Worm (Caenorhabditis elegans): ENCODE results near the gene C49F5.5.

C49F5.5 gene

ce11 chrX:11974629-11975085 is 11.3 kb upstream of the C49F5.5 start, which contains the start of gene set-6 (continued):
- no peak for TF ChIP-seq pqm-1 (tag; optimal IDR thresholded peaks at IDR 0.05)
- no peak for TF ChIP-seq egl-27 (tag; optimal IDR thresholded peaks at IDR 0.05)
- TF ChIP-seq hpl-2 (GFP tag; optimal IDR thresholded peaks at IDR 0.05): no peak
- no peak for TF ChIP-seq C34B4.2 (tag; optimal IDR thresholded peaks at IDR 0.05)
- TF ChIP-seq unc-130 (tag; optimal IDR thresholded peaks at IDR 0.05): no peak
- TF ChIP-seq lin-15B (tag; optimal IDR thresholded peaks at IDR 0.05): no peak
- no peak for TF ChIP-seq pag-3 (tag; optimal IDR thresholded peaks at IDR 0.05; ENCODE audit: borderline replicate concordance, insufficient read depth)
- TF ChIP-seq vab-15 (tag; optimal IDR thresholded peaks at IDR 0.05): no peak
- no peak for TF ChIP-seq dpl-1 (GFP tag; optimal IDR thresholded peaks at IDR 0.05)
- TF ChIP-seq lin-39 (tag; optimal IDR thresholded peaks at IDR 0.05): no peak
- no peak for TF ChIP-seq mef-2 (tag; optimal IDR thresholded peaks at IDR 0.05)
- no peak for TF ChIP-seq ceh-63 (GFP tag; optimal IDR thresholded peaks at IDR 0.05)
- peak in 1 of 2 experiments; percentile 49 for TF ChIP-seq lsy-2 (tag; optimal IDR thresholded peaks at IDR 0.05)
- no peak for TF ChIP-seq aly-2 (tag; optimal IDR thresholded peaks at IDR 0.05)
- peak; percentile 20 for TF ChIP-seq lir-3 (tag; optimal IDR thresholded peaks at IDR 0.05; ENCODE audit: poor library complexity)
- TF ChIP-seq rnt-1 (tag; optimal IDR thresholded peaks at IDR 0.05): peak; percentile 2
- no peak for TF ChIP-seq mab-9 (GFP tag; IDR thresholded peaks at IDR 0.05)
- peak; percentile 30 for TF ChIP-seq nhr-71 (tag; optimal IDR thresholded peaks at IDR 0.05)
- TF ChIP-seq zip-4 (GFP tag; optimal IDR thresholded peaks at IDR 0.05): no peak
- TF ChIP-seq snpc-4 (tag; optimal IDR thresholded peaks at IDR 0.05): no peak
- no peak for TF ChIP-seq pax-3 (tag; optimal IDR thresholded peaks at IDR 0.05)
- TF ChIP-seq ceh-88 (GFP tag; IDR thresholded peaks at IDR 0.05): no peak
- TF ChIP-seq lin-13 (GFP tag; optimal IDR thresholded peaks at IDR 0.05): no peak
- no peak for TF ChIP-seq fos-1 (tag; optimal IDR thresholded peaks at IDR 0.05)
- no peak for TF ChIP-seq jun-1 (tag; optimal IDR thresholded peaks at IDR 0.05)
- no peak for TF ChIP-seq nhr-77 (tag; optimal IDR thresholded peaks at IDR 0.05)
- no peak for TF ChIP-seq sup-37 (GFP tag; optimal IDR thresholded peaks at IDR 0.05)
- no peak for TF ChIP-seq aha-1 (tag; optimal IDR thresholded peaks at IDR 0.05)
- TF ChIP-seq ces-1 (GFP tag; optimal IDR thresholded peaks at IDR 0.05): no peak
- TF ChIP-seq efl-3 (GFP tag; optimal IDR thresholded peaks at IDR 0.05): no peak
- no peak for TF ChIP-seq fkh-4 (tag; optimal IDR thresholded peaks at IDR 0.05; ENCODE audit: borderline replicate concordance)
- TF ChIP-seq C16A3.4 (tag; optimal IDR thresholded peaks at IDR 0.05): no peak
- TF ChIP-seq elt-3 (tag; optimal IDR thresholded peaks at IDR 0.05): no peak
- peak; percentile 23 for TF ChIP-seq nhr-20 (tag; optimal IDR thresholded peaks at IDR 0.05)
- TF ChIP-seq lin-14 (GFP tag; optimal IDR thresholded peaks at IDR 0.05): peak; percentile 57
- no peak for TF ChIP-seq ceh-90 (tag; optimal IDR thresholded peaks at IDR 0.05)
- TF ChIP-seq ceh-82 (tag; optimal IDR thresholded peaks at IDR 0.05): peak in 2 of 3 experiments; percentile 17 to 30
- TF ChIP-seq irx-1 (tag; optimal IDR thresholded peaks at IDR 0.05): no peak
- TF ChIP-seq blmp-1 (tag; optimal IDR thresholded peaks at IDR 0.05): no peak
- TF ChIP-seq alr-1 (tag; optimal IDR thresholded peaks at IDR 0.05; ENCODE audit: borderline replicate concordance): no peak
- TF ChIP-seq C04F5.9 (tag; optimal IDR thresholded peaks at IDR 0.05): no peak
- no peak for TF ChIP-seq nhr-85 (tag)
- peak; percentile 22 for TF ChIP-seq swsn-7 (tag; optimal IDR thresholded peaks at IDR 0.05)
- no peak for TF ChIP-seq elt-2 (tag; optimal IDR thresholded peaks at IDR 0.05)
- TF ChIP-seq xbp-1 (tag; optimal IDR thresholded peaks at IDR 0.05): no peak
- TF ChIP-seq egl-13 (tag; optimal IDR thresholded peaks at IDR 0.05): no peak
- no peak for TF ChIP-seq unc-98 (GFP tag; IDR thresholded peaks at IDR 0.05)
- TF ChIP-seq nhr-11 (tag; optimal IDR thresholded peaks at IDR 0.05): no peak
- TF ChIP-seq nhr-237 (tag; optimal IDR thresholded peaks at IDR 0.05): no peak
- peak in 1 of 2 experiments; percentile 7 for TF ChIP-seq lin-35 (GFP tag; optimal IDR thresholded peaks at IDR 0.05)
- no peak for TF ChIP-seq ztf-4 (tag; optimal IDR thresholded peaks at IDR 0.05)
- TF ChIP-seq efl-1 (optimal IDR thresholded peaks at IDR 0.05): peak in 1 of 2 experiments; percentile 47
- TF ChIP-seq efl-1 (GFP tag; optimal IDR thresholded peaks at IDR 0.05 in 1 of 2): no peak

Data from whole organism, L1 larva.